Fruit fly (Drosophila melanogaster): ENCODE data around the gene chas.

Gene chas

DNA sequence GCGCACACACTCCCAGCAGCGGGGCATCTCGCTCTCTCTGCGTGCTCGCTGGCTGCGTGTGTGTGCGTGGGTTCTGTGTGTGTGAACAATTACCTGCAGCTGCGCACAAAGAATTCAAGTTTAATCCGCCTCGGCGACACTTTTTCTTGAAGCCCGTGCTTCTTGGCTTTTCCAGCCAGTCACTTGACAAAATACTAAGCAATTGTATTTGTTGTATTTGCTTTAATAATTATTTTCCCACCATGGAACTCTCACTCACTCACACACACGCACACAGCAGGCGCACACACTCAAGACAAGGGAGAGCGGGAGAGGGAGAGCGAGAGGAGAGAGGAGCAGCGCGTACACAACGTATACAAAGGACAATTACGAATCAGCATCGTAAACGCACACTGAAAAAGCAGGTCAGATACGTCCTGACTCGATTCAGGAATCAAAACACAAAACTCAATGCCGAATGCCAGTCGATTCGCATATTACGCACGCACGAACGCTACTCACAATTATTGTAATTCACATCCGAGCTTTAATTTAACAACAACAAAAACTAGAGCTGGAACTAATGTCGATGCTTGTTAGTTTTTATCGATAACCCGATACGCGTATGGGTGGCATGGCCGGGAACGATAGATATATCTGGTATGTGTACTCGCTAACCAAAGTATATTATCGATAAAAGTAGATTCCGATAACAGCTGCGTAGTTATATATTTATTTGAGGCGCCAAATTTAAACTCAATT, 46.4 kb downstream of the chas start, which contains the start of gene RhoGAPp190 (continued):
- no peak for TF ChIP-seq Neu2 (GFP tag; optimal IDR thresholded peaks at IDR 0.05; ENCODE audit: borderline replicate concordance)
- no peak for TF ChIP-seq CG30431 (GFP tag; optimal IDR thresholded peaks at IDR 0.05)
- TF ChIP-seq zen (tag; optimal IDR thresholded peaks at IDR 0.05): peak; percentile 50
- TF ChIP-seq Hsf (GFP tag; optimal IDR thresholded peaks at IDR 0.05): no peak
- TF ChIP-seq ab (GFP tag; optimal IDR thresholded peaks at IDR 0.05): no peak
- no peak for TF ChIP-seq pho (GFP tag; optimal IDR thresholded peaks at IDR 0.05)
- TF ChIP-seq CG17385 (GFP tag; optimal IDR thresholded peaks at IDR 0.05): no peak
- TF ChIP-seq CG17912 (GFP tag; optimal IDR thresholded peaks at IDR 0.05): no peak
- no peak for TF ChIP-seq wor (GFP tag; IDR thresholded peaks at IDR 0.05)
- TF ChIP-seq BEAF-32 (GFP tag; optimal IDR thresholded peaks at IDR 0.05): peak; percentile 82
- TF ChIP-seq Dbx (GFP tag; IDR thresholded peaks at IDR 0.05): no peak
- no peak for TF ChIP-seq CG43689 (GFP tag; IDR thresholded peaks at IDR 0.05)
- peak; percentile 11 for TF ChIP-seq nom (GFP tag; optimal IDR thresholded peaks at IDR 0.05)
- peak; percentile 17 for TF ChIP-seq gsb-n (tag; optimal IDR thresholded peaks at IDR 0.05)
- TF ChIP-seq HmgZ (tag; optimal IDR thresholded peaks at IDR 0.05): peak; percentile 39
- no peak for TF ChIP-seq CG11504 (tag; optimal IDR thresholded peaks at IDR 0.05)
- TF ChIP-seq ATbp (GFP tag; optimal IDR thresholded peaks at IDR 0.05): no peak
- TF ChIP-seq CG4617 (GFP tag; optimal IDR thresholded peaks at IDR 0.05; ENCODE audit: borderline replicate concordance): peak; percentile 78
- TF ChIP-seq Blimp-1 (GFP tag; optimal IDR thresholded peaks at IDR 0.05): no peak
- no peak for TF ChIP-seq Hmx (GFP tag; optimal IDR thresholded peaks at IDR 0.05)
- TF ChIP-seq MBD-R2 (GFP tag; IDR thresholded peaks at IDR 0.05): peak; percentile 9
- TF ChIP-seq ERR (GFP tag; optimal IDR thresholded peaks at IDR 0.05): no peak
- TF ChIP-seq Dp (GFP tag; optimal IDR thresholded peaks at IDR 0.05): peak; percentile 92
- TF ChIP-seq HLH54F (GFP tag; optimal IDR thresholded peaks at IDR 0.05): no peak
- no peak for TF ChIP-seq CG14965 (GFP tag; optimal IDR thresholded peaks at IDR 0.05; ENCODE audit: borderline replicate concordance)
- TF ChIP-seq zfh2 (GFP tag; optimal IDR thresholded peaks at IDR 0.05): no peak
- TF ChIP-seq nerfin-2 (GFP tag; IDR thresholded peaks at IDR 0.05; ENCODE audit: partially characterized antibody): peak; percentile 99
- TF ChIP-seq zen2 (GFP tag; IDR thresholded peaks at IDR 0.05; ENCODE audit: partially characterized antibody): peak; percentile 91
- no peak for TF ChIP-seq jigr1 (GFP tag; IDR thresholded peaks at IDR 0.05)
- TF ChIP-seq CG15479 (GFP tag; optimal IDR thresholded peaks at IDR 0.05): no peak
- no peak for TF ChIP-seq CG12391 (tag; optimal IDR thresholded peaks at IDR 0.05)
- no peak for TF ChIP-seq CHES-1-like (GFP tag; optimal IDR thresholded peaks at IDR 0.05)
- TF ChIP-seq dati (GFP tag; IDR thresholded peaks at IDR 0.05): no peak
- TF ChIP-seq Aef1 (GFP tag; IDR thresholded peaks at IDR 0.05): no peak
- TF ChIP-seq CG16815 (GFP tag; optimal IDR thresholded peaks at IDR 0.05): no peak
- TF ChIP-seq CG8765 (GFP tag; IDR thresholded peaks at IDR 0.05): no peak
- TF ChIP-seq hth (optimal IDR thresholded peaks at IDR 0.05): no peak
- TF ChIP-seq CG12769 (tag; optimal IDR thresholded peaks at IDR 0.05): no peak
- TF ChIP-seq Bteb2 (GFP tag; optimal IDR thresholded peaks at IDR 0.05): no peak
- peak; percentile 78 for TF ChIP-seq Med (GFP tag)
- TF ChIP-seq Mes4 (GFP tag; optimal IDR thresholded peaks at IDR 0.05): no peak
- TF ChIP-seq bab2 (GFP tag; optimal IDR thresholded peaks at IDR 0.05): no peak
- TF ChIP-seq CG4328 (GFP tag; optimal IDR thresholded peaks at IDR 0.05): no peak
- TF ChIP-seq Ssrp (tag; optimal IDR thresholded peaks at IDR 0.05): no peak
- TF ChIP-seq CG17802 (tag; optimal IDR thresholded peaks at IDR 0.05): no peak
- TF ChIP-seq cas (GFP tag; IDR thresholded peaks at IDR 0.05): no peak
- TF ChIP-seq CG7839 (tag; optimal IDR thresholded peaks at IDR 0.05): no peak
- no peak for TF ChIP-seq run (tag; optimal IDR thresholded peaks at IDR 0.05)
- TF ChIP-seq amos (GFP tag; IDR thresholded peaks at IDR 0.05; ENCODE audit: partially characterized antibody): peak; percentile 91; the same call in 1 of the 2 replicates
- no peak for TF ChIP-seq CkIIα-i1 (GFP tag; IDR thresholded peaks at IDR 0.05)

All from whole organism, embryonic.